Worm (Caenorhabditis elegans): ENCODE data around the gene Y60A3A.16.

The Y60A3A.16 gene

ce11 chrV:19897982-19898381 is 24.5 kb downstream of the Y60A3A.16 start:
- TF ChIP-seq ceh-34 (tag; optimal IDR thresholded peaks at IDR 0.05) = no peak
- TF ChIP-seq elt-2 (tag; optimal IDR thresholded peaks at IDR 0.05) = peak; percentile 41

- TF ChIP-seq F13H6.1 (tag; optimal IDR thresholded peaks at IDR 0.05) (no peak), ceh-22 (tag; optimal IDR thresholded peaks at IDR 0.05) (no peak), unc-42 (tag; optimal IDR thresholded peaks at IDR 0.05) (peak; percentile 30), hlh-8 (tag; optimal IDR thresholded peaks at IDR 0.05) (peak; percentile 79), tbx-2 (tag; optimal IDR thresholded peaks at IDR 0.05) (peak; percentile 29), rnt-1 (tag; optimal IDR thresholded peaks at IDR 0.05) (peak; percentile 36), nfya-1 (tag; optimal IDR thresholded peaks at IDR 0.05) (peak; percentile 75), pax-1 (tag; optimal IDR thresholded peaks at IDR 0.05) (no peak), ceh-31 (tag; optimal IDR thresholded peaks at IDR 0.05) (peak; percentile 49), K02D7.2 (tag; optimal IDR thresholded peaks at IDR 0.05) (no peak), hlh-30 (tag; optimal IDR thresholded peaks at IDR 0.05; ENCODE audit: insufficient read depth) (peak; percentile 17), unc-55 (GFP tag; optimal IDR thresholded peaks at IDR 0.05) (peak; percentile 81), ceh-18 (tag; optimal IDR thresholded peaks at IDR 0.05) (peak; percentile 56), che-1 (tag; optimal IDR thresholded peaks at IDR 0.05) (no peak)
Observed at ce11 chrV:19897557-19897956, 25.0 kb downstream of the Y60A3A.16 start.

- TF ChIP-seq pax-1 (tag; optimal IDR thresholded peaks at IDR 0.05) (no peak), pat-9 (tag; optimal IDR thresholded peaks at IDR 0.05) (no peak), ztf-16 (tag; optimal IDR thresholded peaks at IDR 0.05) (no peak), ttx-3 (tag; optimal IDR thresholded peaks at IDR 0.05) (no peak), mec-3 (tag; optimal IDR thresholded peaks at IDR 0.05; ENCODE audit: borderline replicate concordance) (no peak), sox-4 (tag; optimal IDR thresholded peaks at IDR 0.05) (no peak), nhr-11 (tag; optimal IDR thresholded peaks at IDR 0.05) (no peak)
Observed at ce11 chrV:19895250-19895649, 27.3 kb downstream of the Y60A3A.16 start, which contains the start of gene gly-4. Gene gly-4 (minus strand): TSS chrV:19895350.

ce11 chrV:19882916-19883315 is 39.6 kb downstream of the Y60A3A.16 start, which contains the start of gene Y116F11B.13:
Gene Y116F11B.13 (plus strand): TSS chrV:19883216.
- TF ChIP-seq pros-1 (tag; optimal IDR thresholded peaks at IDR 0.05) (no peak), ets-4 (tag; optimal IDR thresholded peaks at IDR 0.05) (no peak), ahr-1 (tag; optimal IDR thresholded peaks at IDR 0.05) (no peak), fkh-6 (tag; optimal IDR thresholded peaks at IDR 0.05) (no peak), unc-55 (GFP tag; optimal IDR thresholded peaks at IDR 0.05) (no peak), che-1 (tag; optimal IDR thresholded peaks at IDR 0.05) (no peak), T23F11.4 (GFP tag; optimal IDR thresholded peaks at IDR 0.05) (no peak), ceh-22 (tag; optimal IDR thresholded peaks at IDR 0.05) (no peak), unc-3 (GFP tag; conservative IDR thresholded peaks at IDR 0.05) (no peak), unc-3 (tag; optimal IDR thresholded peaks at IDR 0.05) (no peak), C38D4.7 (GFP tag; optimal IDR thresholded peaks at IDR 0.05) (no peak), pag-3 (tag; optimal IDR thresholded peaks at IDR 0.05; ENCODE audit: borderline replicate concordance) (no peak), zip-5 (tag; optimal IDR thresholded peaks at IDR 0.05) (no peak), hlh-15 (tag; optimal IDR thresholded peaks at IDR 0.05) (no peak), ceh-48 (tag; optimal IDR thresholded peaks at IDR 0.05) (no peak), ceh-24 (tag; optimal IDR thresholded peaks at IDR 0.05) (no peak), nhr-11 (tag; optimal IDR thresholded peaks at IDR 0.05) (no peak), ceh-2 (tag; optimal IDR thresholded peaks at IDR 0.05) (no peak), K02D7.2 (tag; optimal IDR thresholded peaks at IDR 0.05) (no peak), elt-4 (tag; optimal IDR thresholded peaks at IDR 0.05) (no peak)
